Fruit fly (Drosophila melanogaster): ENCODE data around the gene RpL32.

RpL32 gene

DNA sequence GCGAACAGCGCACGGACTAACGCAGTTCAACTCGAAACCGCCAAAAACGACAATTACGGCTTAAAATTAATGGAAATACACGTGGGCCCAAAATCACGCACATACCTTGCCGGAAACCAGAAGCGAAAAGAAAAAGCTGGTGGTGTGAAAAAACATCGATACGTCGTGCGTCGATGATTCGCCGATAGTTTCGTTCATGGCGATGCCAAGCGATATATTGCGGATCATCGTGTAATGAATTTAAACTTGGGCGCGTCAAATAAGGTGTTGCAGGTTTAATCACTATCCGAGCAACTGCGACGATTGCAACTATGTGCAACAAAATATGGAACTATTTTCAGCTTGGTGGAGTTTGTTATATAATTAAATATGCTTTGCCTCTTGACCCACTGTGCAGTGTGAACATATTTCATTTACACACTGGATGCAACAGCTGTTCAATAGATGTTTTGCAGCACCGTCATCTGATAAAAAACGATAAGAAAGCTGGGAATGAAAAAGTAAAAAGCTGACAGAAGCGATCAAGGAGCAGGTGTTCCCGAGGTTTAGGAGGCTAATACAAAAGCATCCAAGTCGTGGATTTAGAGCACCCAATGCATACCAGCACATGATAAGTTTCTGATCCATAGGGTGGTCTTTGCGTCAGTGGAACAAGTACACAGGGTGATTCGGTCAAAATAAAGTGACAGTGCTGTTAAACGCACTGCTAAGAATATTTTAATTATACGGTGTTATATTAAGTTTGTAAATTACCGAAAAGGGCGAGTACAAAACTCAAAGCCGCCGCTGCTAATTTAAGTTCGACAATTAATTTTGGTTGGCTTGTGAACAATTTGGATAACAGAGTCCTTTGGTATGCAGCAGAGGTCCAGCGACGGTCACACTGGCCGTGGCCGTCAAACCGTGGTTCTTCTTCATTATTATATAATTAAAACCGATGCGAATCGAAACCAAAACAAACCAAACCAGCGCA, at the start of gene RpL32, which contains the start of gene CG7943:
RpL32 (minus strand) TSS at position 133 of the 973 bp plus-strand sequence.
CG7943 (plus strand) TSS at position 442 of the 973 bp plus-strand sequence.
- TF ChIP-seq salr (GFP tag; optimal IDR thresholded peaks at IDR 0.05) (peak; percentile 49 to 86), lz (GFP tag; optimal IDR thresholded peaks at IDR 0.05) (peak; percentile 96), dsx (GFP tag; optimal IDR thresholded peaks at IDR 0.05; ENCODE audit: poor library complexity, severe bottlenecking) (peak; percentile 71), CG32006 (GFP tag; optimal IDR thresholded peaks at IDR 0.05) (peak; percentile 84), fkh (GFP tag; optimal IDR thresholded peaks at IDR 0.05) (peak; percentile 82), Blimp-1 (GFP tag; optimal IDR thresholded peaks at IDR 0.05) (peak; percentile 84), Eip78C (GFP tag) (peak; percentile 97), fd85E (GFP tag; optimal IDR thresholded peaks at IDR 0.05) (peak; percentile 89), Hr39 (GFP tag; optimal IDR thresholded peaks at IDR 0.05) (peak; percentile 94), Eip75B (GFP tag; optimal IDR thresholded peaks at IDR 0.05) (peak; percentile 94), CG6792 (GFP tag; optimal IDR thresholded peaks at IDR 0.05) (peak; percentile 92), eg (GFP tag; IDR thresholded peaks at IDR 0.05) (peak; percentile 93), CG6163 (GFP tag; IDR thresholded peaks at IDR 0.05) (peak; percentile 95), CG8632 (GFP tag; optimal IDR thresholded peaks at IDR 0.05) (peak; percentile 84), Sox102F (GFP tag; optimal IDR thresholded peaks at IDR 0.05) (peak; percentile 93), CG11294 (GFP tag; IDR thresholded peaks at IDR 0.05) (peak; percentile 85), spab (GFP tag; optimal IDR thresholded peaks at IDR 0.05) (no peak), CG3919 (GFP tag; optimal IDR thresholded peaks at IDR 0.05) (peak; percentile 94), Sox15 (GFP tag; optimal IDR thresholded peaks at IDR 0.05) (peak; percentile 90), achi (GFP tag; optimal IDR thresholded peaks at IDR 0.05) (peak; percentile 91), CG10631 (GFP tag; optimal IDR thresholded peaks at IDR 0.05) (peak; percentile 92), CG16779 (tag; optimal IDR thresholded peaks at IDR 0.05) (peak; percentile 83), CG3032 (tag; optimal IDR thresholded peaks at IDR 0.05) (peak; percentile 90), Smox (GFP tag; optimal IDR thresholded peaks at IDR 0.05) (peak; percentile 93), esn (GFP tag; optimal IDR thresholded peaks at IDR 0.05) (peak; percentile 97), CG15336 (GFP tag; IDR thresholded peaks at IDR 0.05) (peak; percentile 81), Lpt (GFP tag; optimal IDR thresholded peaks at IDR 0.05) (peak; percentile 83), OdsH (GFP tag; optimal IDR thresholded peaks at IDR 0.05) (peak; percentile 92), CG11762 (GFP tag; optimal IDR thresholded peaks at IDR 0.05; ENCODE audit: insufficient read depth) (peak; percentile 88), fd59A (GFP tag; optimal IDR thresholded peaks at IDR 0.05) (peak; percentile 78), CG10669 (GFP tag; optimal IDR thresholded peaks at IDR 0.05) (peak; percentile 87), CG4318 (GFP tag; optimal IDR thresholded peaks at IDR 0.05) (no peak), svp (GFP tag) (peak; percentile 97), Eip93F (GFP tag; optimal IDR thresholded peaks at IDR 0.05) (peak; percentile 91), CG6854 (GFP tag; optimal IDR thresholded peaks at IDR 0.05) (peak; percentile 93), CG34406 (GFP tag; optimal IDR thresholded peaks at IDR 0.05) (peak; percentile 89), dac (GFP tag; optimal IDR thresholded peaks at IDR 0.05) (peak; percentile 80), CG31627 (GFP tag; optimal IDR thresholded peaks at IDR 0.05) (peak; percentile 96), Gug (GFP tag; IDR thresholded peaks at IDR 0.05) (peak; percentile 78), CG8119 (GFP tag; IDR thresholded peaks at IDR 0.05) (peak; percentile 81), Met (GFP tag; optimal IDR thresholded peaks at IDR 0.05) (peak; percentile 95), Hr38 (GFP tag; optimal IDR thresholded peaks at IDR 0.05) (peak; percentile 63), cyc (GFP tag; optimal IDR thresholded peaks at IDR 0.05) (peak; percentile 97), Hr4 (GFP tag; optimal IDR thresholded peaks at IDR 0.05) (peak; percentile 86), topi (GFP tag; optimal IDR thresholded peaks at IDR 0.05) (peak; percentile 95), Sox14 (GFP tag; optimal IDR thresholded peaks at IDR 0.05) (peak; percentile 92), CG11902 (GFP tag; optimal IDR thresholded peaks at IDR 0.05) (peak; percentile 93), vri (GFP tag; optimal IDR thresholded peaks at IDR 0.05) (peak; percentile 90), net (GFP tag; optimal IDR thresholded peaks at IDR 0.05) (peak; percentile 89), acj6 (GFP tag; optimal IDR thresholded peaks at IDR 0.05) (peak; percentile 91)
